Fruit fly (Drosophila melanogaster): ENCODE measurements around the gene CG9705.

CG9705 gene

dm6 chr3L:16749726-16750125 lies 30.2 kb upstream of the CG9705 start (continued):
- TF ChIP-seq peb (GFP tag; IDR thresholded peaks at IDR 0.05) (no peak), sisA (GFP tag; IDR thresholded peaks at IDR 0.05) (no peak), zen2 (GFP tag; IDR thresholded peaks at IDR 0.05; ENCODE audit: partially characterized antibody) (no peak), tin (GFP tag; optimal IDR thresholded peaks at IDR 0.05) (peak; percentile 40), jumu (GFP tag; optimal IDR thresholded peaks at IDR 0.05) (no peak), lola (GFP tag; optimal IDR thresholded peaks at IDR 0.05) (peak in 1 of 3 experiments; percentile 63), Xrp1 (GFP tag; IDR thresholded peaks at IDR 0.05) (peak; percentile 69; the same call in 1 of the 2 replicates), CG32532 (GFP tag; IDR thresholded peaks at IDR 0.05) (no peak), pan (optimal IDR thresholded peaks at IDR 0.05) (no peak), pan (GFP tag; optimal IDR thresholded peaks at IDR 0.05 in 1 of 2, IDR thresholded peaks at IDR 0.05 in 1 of 2) (no peak), CG16779 (GFP tag; IDR thresholded peaks at IDR 0.05) (no peak), Sry-δ (GFP tag; optimal IDR thresholded peaks at IDR 0.05) (no peak), Camta (GFP tag; optimal IDR thresholded peaks at IDR 0.05) (no peak), zf30C (GFP tag; optimal IDR thresholded peaks at IDR 0.05) (peak; percentile 20), CG7372 (GFP tag; IDR thresholded peaks at IDR 0.05) (no peak), CG3847 (GFP tag; IDR thresholded peaks at IDR 0.05) (no peak), CG1603 (tag; optimal IDR thresholded peaks at IDR 0.05) (no peak), Gsc (GFP tag; IDR thresholded peaks at IDR 0.05) (no peak), CG7745 (tag; optimal IDR thresholded peaks at IDR 0.05) (no peak), pnt (GFP tag; optimal IDR thresholded peaks at IDR 0.05) (no peak), slbo (GFP tag; IDR thresholded peaks at IDR 0.05) (no peak), Taf1 (GFP tag; IDR thresholded peaks at IDR 0.05) (no peak), CG6689 (GFP tag; IDR thresholded peaks at IDR 0.05) (0 out of 2 replicates have a peak, but pooled peaks have one; percentile 44), sob (GFP tag; IDR thresholded peaks at IDR 0.05) (no peak), CG15479 (GFP tag; optimal IDR thresholded peaks at IDR 0.05) (no peak), bsh (GFP tag; optimal IDR thresholded peaks at IDR 0.05) (peak; percentile 26 to 43), CG16813 (GFP tag; IDR thresholded peaks at IDR 0.05; ENCODE audit: partially characterized antibody) (no peak), wek (GFP tag; optimal IDR thresholded peaks at IDR 0.05) (no peak), CG17361 (GFP tag; IDR thresholded peaks at IDR 0.05) (peak; percentile 72), CG18619 (GFP tag; optimal IDR thresholded peaks at IDR 0.05) (no peak), CG31441 (GFP tag; IDR thresholded peaks at IDR 0.05) (peak; percentile 72), CG11456 (GFP tag; IDR thresholded peaks at IDR 0.05) (no peak), D19B (GFP tag; optimal IDR thresholded peaks at IDR 0.05) (no peak), z (GFP tag; IDR thresholded peaks at IDR 0.05) (no peak), Oli (tag; optimal IDR thresholded peaks at IDR 0.05) (peak; percentile 7), stc (GFP tag; IDR thresholded peaks at IDR 0.05) (no peak), D19A (tag; optimal IDR thresholded peaks at IDR 0.05) (peak; percentile 59), CG3407 (GFP tag; optimal IDR thresholded peaks at IDR 0.05) (no peak), Sox100B (GFP tag; optimal IDR thresholded peaks at IDR 0.05) (peak; percentile 24), Mrtf (GFP tag; IDR thresholded peaks at IDR 0.05) (no peak), CG15601 (tag; optimal IDR thresholded peaks at IDR 0.05) (peak; percentile 33), tgo (GFP tag; IDR thresholded peaks at IDR 0.05) (no peak), H15 (GFP tag; IDR thresholded peaks at IDR 0.05) (no peak), cato (GFP tag; optimal IDR thresholded peaks at IDR 0.05; ENCODE audit: borderline replicate concordance) (no peak), CG13123 (GFP tag; optimal IDR thresholded peaks at IDR 0.05) (no peak), stwl (tag; optimal IDR thresholded peaks at IDR 0.05) (peak; percentile 17), sens (GFP tag) (peak; percentile 74), az2 (GFP tag; optimal IDR thresholded peaks at IDR 0.05) (no peak), wor (GFP tag; IDR thresholded peaks at IDR 0.05) (no peak), knrl (GFP tag; IDR thresholded peaks at IDR 0.05; ENCODE audit: partially characterized antibody) (no peak), tup (GFP tag; optimal IDR thresholded peaks at IDR 0.05) (no peak), Trl (optimal IDR thresholded peaks at IDR 0.05) (no peak), Trl (GFP tag; optimal IDR thresholded peaks at IDR 0.05) (no peak)

Data from whole organism, embryonic.